Worm (Caenorhabditis elegans): ENCODE data around the gene K08E7.4.

- TF ChIP-seq ama-1 (optimal IDR thresholded peaks at IDR 0.05) (no peak), tbx-11 (GFP tag; IDR thresholded peaks at IDR 0.05) (no peak), scrt-1 (GFP tag; IDR thresholded peaks at IDR 0.05) (no peak), flt-1 (GFP tag; IDR thresholded peaks at IDR 0.05) (no peak), F13C5.2 (tag; optimal IDR thresholded peaks at IDR 0.05) (no peak), tbx-37 (GFP tag; conservative IDR thresholded peaks at IDR 0.05) (no peak), ceh-13 (GFP tag; optimal IDR thresholded peaks at IDR 0.05) (no peak), ceh-36 (tag; optimal IDR thresholded peaks at IDR 0.05) (no peak), hnd-1 (tag; optimal IDR thresholded peaks at IDR 0.05) (no peak), aly-1 (tag; optimal IDR thresholded peaks at IDR 0.05) (no peak), sea-1 (GFP tag; conservative IDR thresholded peaks at IDR 0.05) (no peak), ets-7 (tag; optimal IDR thresholded peaks at IDR 0.05) (no peak)
These were observed 43.7 kb upstream of the K08E7.4 start, which contains the start of gene efa-6 for ce11 chrIV:12614624-12615023.
